Worm (Caenorhabditis elegans) whole organism, L4 larva: ENCODE results near the gene coq-3.

Experiments used
- F49E8.2 ChIP-seq: sonication (generic microtip); optimal IDR thresholded peaks from 2 replicates; lab custom pipeline; 2016; ENCODE audit warnings: missing compliant biosample characterization, mild to moderate bottlenecking, missing genetic modification characterization, borderline replicate concordance
- ama-1 ChIP-seq: fragments of 150-350 bp; optimal IDR thresholded peaks from 2 replicates; lab custom pipeline; 2014; ENCODE audit warnings: inconsistent platforms, mixed read lengths
- daf-19 ChIP-seq: fragments of 200-800 bp; sonication (Bioruptor generic); conservative IDR thresholded peaks from 2 replicates; pipeline ENCODE4 v1.3.6; 2022; ENCODE audit warnings: missing genetic modification characterization, missing compliant biosample characterization
- dpl-1 ChIP-seq: fragments of 150-350 bp; optimal IDR thresholded peaks from 2 replicates; lab custom pipeline; 2014; ENCODE audit warnings: missing biosample characterization, missing genetic modification reagents, missing genetic modification characterization
- fkh-10 ChIP-seq: fragments of 150-350 bp; optimal IDR thresholded peaks from 2 replicates; lab custom pipeline; 2014; ENCODE audit warnings: missing biosample characterization, missing genetic modification reagents, missing genetic modification characterization
- jun-1 ChIP-seq: fragments of 150-350 bp; optimal IDR thresholded peaks from 2 replicates; lab custom pipeline; 2014; ENCODE audit warnings: missing biosample characterization, missing genetic modification reagents, missing genetic modification characterization
- lin-39 ChIP-seq: fragments of 150-350 bp; optimal IDR thresholded peaks from 2 replicates; lab custom pipeline; 2014; ENCODE audit warnings: missing biosample characterization, missing genetic modification reagents, missing genetic modification characterization
- nhr-237 ChIP-seq: sonication (generic microtip); optimal IDR thresholded peaks from 2 replicates; lab custom pipeline; 2017; ENCODE audit warnings: missing biosample characterization, missing genetic modification characterization
- nhr-76 ChIP-seq: fragments of 150-350 bp; optimal IDR thresholded peaks from 2 replicates; lab custom pipeline; 2014; ENCODE audit warnings: missing biosample characterization, missing genetic modification characterization
- pha-4 ChIP-seq, 2 experiments: fragments of 150-350 bp in 1 of 2; fragments of 200-800 bp in 1 of 2; sonication (Bioruptor generic) in 1 of 2; IDR thresholded peaks in 1 of 2; optimal IDR thresholded peaks in 1 of 2; 2 replicates each; pipeline versions ENCODE4 v1.3.6 to Lab custom; 2014 to 2022; ENCODE audit warnings: missing genetic modification characterization in 2 of 2, missing genetic modification reagents in 2 of 2, missing biosample characterization in 1 of 2, missing compliant biosample characterization in 1 of 2
- pqm-1 ChIP-seq: sonication (generic microtip); optimal IDR thresholded peaks from 2 replicates; lab custom pipeline; 2017; ENCODE audit warnings: missing biosample characterization, missing genetic modification characterization
- sdz-12 ChIP-seq: fragments of 200-800 bp; sonication (Bioruptor generic); optimal IDR thresholded peaks from 2 replicates; lab custom pipeline; 2018; ENCODE audit warnings: mild to moderate bottlenecking, missing genetic modification characterization, missing compliant biosample characterization
- zfp-3 ChIP-seq: fragments of 200-800 bp; sonication (Bioruptor generic); conservative IDR thresholded peaks from 2 replicates; pipeline ENCODE4 v1.3.6; 2022; ENCODE audit warnings: missing genetic modification reagents, missing genetic modification characterization, missing compliant biosample characterization

DNA sequence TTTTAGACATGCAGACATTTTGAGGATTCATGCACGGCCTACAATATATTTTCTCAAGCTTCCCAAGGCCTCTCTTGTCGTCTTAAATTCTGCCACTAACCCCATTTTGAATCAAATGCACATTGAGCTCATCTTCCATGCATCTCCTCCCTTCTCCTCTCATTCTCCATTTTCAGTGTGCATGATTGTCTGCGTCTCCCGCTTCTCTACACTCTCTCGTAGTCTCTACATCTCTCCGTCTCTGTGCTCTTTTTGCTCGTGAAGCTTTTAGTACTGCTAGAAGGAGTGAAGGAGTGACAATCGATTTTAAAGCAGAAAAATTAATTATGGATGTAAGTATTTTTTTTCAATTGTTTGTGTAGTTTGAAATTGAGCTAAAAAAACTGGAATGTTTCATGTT is 40.8 kb upstream of the coq-3 start, which contains the start of gene Y57G11C.22:
- TF ChIP-seq nhr-237 (tag; lab: Kevin White, UChicago) (no peak), F49E8.2 (tag; lab: Kevin White, UChicago) (no peak), nhr-76 (no peak), sdz-12 (GFP tag; lab: Kevin White, UChicago) (no peak), pqm-1 (tag; lab: Kevin White, UChicago) (no peak), daf-19 (GFP tag; lab: Robert Waterston, UW) (no peak), lin-39 (tag; lab: Kevin White, UChicago) (no peak), dpl-1 (GFP tag; lab: Kevin White, UChicago) (no peak), ama-1 (lab: Kevin White, UChicago) (no peak), jun-1 (no peak), fkh-10 (GFP tag; lab: Kevin White, UChicago) (no peak), pha-4 (GFP tag; IDR thresholded peaks at IDR 0.05; lab: Robert Waterston, UW) (no peak), pha-4 (tag; optimal IDR thresholded peaks at IDR 0.05; lab: Kevin White, UChicago) (no peak), zfp-3 (no peak)
